Worm (Caenorhabditis elegans) whole organism, young adult: ENCODE data around the gene nspb-5.

Source experiments
- B0035.1 ChIP-seq: sonication (generic microtip); optimal IDR thresholded peaks from 2 replicates; lab custom pipeline; 2016; ENCODE audit warnings: missing genetic modification characterization, mild to moderate bottlenecking, missing compliant biosample characterization, missing genotype, missing genetic modification reagents
- B0336.3 ChIP-seq: fragments of 200-800 bp; sonication (Bioruptor generic); IDR thresholded peaks from 2 replicates; pipeline ENCODE4 v1.3.6; 2022; ENCODE audit warnings: missing genetic modification characterization, missing compliant biosample characterization
- D2030.7 ChIP-seq: fragments of 200-800 bp; sonication (Bioruptor generic); IDR thresholded peaks from 2 replicates; pipeline ENCODE4 v1.3.6; 2022; ENCODE audit warnings: missing genetic modification reagents, missing genetic modification characterization, missing compliant biosample characterization
- F10E7.11 ChIP-seq: sonication (generic microtip); optimal IDR thresholded peaks from 2 replicates; lab custom pipeline; 2017; ENCODE audit warnings: mild to moderate bottlenecking, missing genetic modification characterization, moderate library complexity, missing compliant biosample characterization
- F37B4.10 ChIP-seq: fragments of 200-800 bp; sonication (Bioruptor generic); IDR thresholded peaks from 2 replicates; pipeline ENCODE4 v1.3.6; 2022; ENCODE audit warnings: missing genetic modification characterization, missing compliant biosample characterization
- F49E8.2 ChIP-seq: sonication (generic microtip); optimal IDR thresholded peaks from 3 replicates; lab custom pipeline; 2017; ENCODE audit warnings: missing genetic modification characterization, mild to moderate bottlenecking, missing compliant biosample characterization, antibody characterized with exemption, moderate library complexity; ENCODE audit not compliant: insufficient read depth
- T07F8.4 ChIP-seq: sonication (generic microtip); optimal IDR thresholded peaks from 2 replicates; lab custom pipeline; 2016; ENCODE audit warnings: mild to moderate bottlenecking, missing genetic modification characterization, moderate library complexity, missing compliant biosample characterization
- Y56A3A.18 ChIP-seq: fragments of 200-800 bp; sonication (Bioruptor generic); IDR thresholded peaks from 2 replicates; pipeline ENCODE4 v1.3.6; 2022; ENCODE audit warnings: missing genetic modification reagents, missing genetic modification characterization, missing compliant biosample characterization
- Y67H2A.10 ChIP-seq: fragments of 200-800 bp; sonication (Bioruptor generic); conservative IDR thresholded peaks from 2 replicates; pipeline ENCODE4 v1.3.6; 2022; ENCODE audit warnings: missing genetic modification reagents, missing genetic modification characterization, missing compliant biosample characterization
- Y95B8A.8 ChIP-seq: fragments of 200-800 bp; sonication (Bioruptor generic); IDR thresholded peaks from 2 replicates; pipeline ENCODE4 v1.3.6; 2022; ENCODE audit warnings: missing genetic modification reagents, missing genetic modification characterization, missing compliant biosample characterization
- atf-7 ChIP-seq: sonication (generic microtip); optimal IDR thresholded peaks from 2 replicates; lab custom pipeline; 2017; ENCODE audit warnings: mild to moderate bottlenecking, missing genetic modification characterization, missing compliant biosample characterization
- attf-5 ChIP-seq: fragments of 200-800 bp; sonication (Bioruptor generic); optimal IDR thresholded peaks from 2 replicates; lab custom pipeline; 2018; ENCODE audit warnings: mild to moderate bottlenecking, missing genetic modification characterization, missing compliant biosample characterization
- attf-6 ChIP-seq: fragments of 200-800 bp; sonication (Bioruptor generic); IDR thresholded peaks from 2 replicates; pipeline ENCODE4 v1.3.6; 2022; ENCODE audit warnings: missing genetic modification reagents, missing genetic modification characterization, missing compliant biosample characterization
- bed-2 ChIP-seq: fragments of 200-800 bp; sonication (Bioruptor generic); IDR thresholded peaks from 2 replicates; pipeline ENCODE4 v1.3.6; 2022; ENCODE audit warnings: missing genetic modification reagents, missing genetic modification characterization, missing compliant biosample characterization
- ccch-3 ChIP-seq: fragments of 200-800 bp; sonication (Bioruptor generic); optimal IDR thresholded peaks from 2 replicates; lab custom pipeline; 2018; ENCODE audit warnings: mild to moderate bottlenecking, missing genetic modification characterization, missing compliant biosample characterization
- cebp-1 ChIP-seq, 2 experiments: fragments of 200-800 bp in 1 of 2; sonication (Bioruptor generic) in 1 of 2; sonication (generic microtip) in 1 of 2; IDR thresholded peaks in 1 of 2; optimal IDR thresholded peaks in 1 of 2; 2 replicates each; pipeline versions ENCODE4 v1.3.6 to Lab custom; 2017 to 2022; ENCODE audit warnings: missing compliant biosample characterization in 2 of 2, missing genetic modification characterization in 2 of 2, mild to moderate bottlenecking in 1 of 2, missing genetic modification reagents in 1 of 2, moderate library complexity in 1 of 2
- cebp-2 ChIP-seq: fragments of 200-800 bp; sonication (Bioruptor generic); IDR thresholded peaks from 2 replicates; pipeline ENCODE4 v1.3.6; 2022; ENCODE audit warnings: missing genetic modification characterization, missing compliant biosample characterization
- ceh-27 ChIP-seq: fragments of 200-800 bp; sonication (Bioruptor generic); optimal IDR thresholded peaks from 2 replicates; lab custom pipeline; 2018; ENCODE audit warnings: mild to moderate bottlenecking, missing genetic modification characterization, moderate library complexity, missing compliant biosample characterization
- ceh-58 ChIP-seq: fragments of 200-800 bp; sonication (Bioruptor generic); IDR thresholded peaks from 2 replicates; pipeline ENCODE4 v1.3.6; 2022; ENCODE audit warnings: missing genetic modification characterization, missing compliant biosample characterization
- ceh-79 ChIP-seq: sonication (generic microtip); optimal IDR thresholded peaks from 2 replicates; lab custom pipeline; 2017; ENCODE audit warnings: mild to moderate bottlenecking, missing genetic modification characterization, missing compliant biosample characterization
- fkh-3 ChIP-seq: sonication (generic microtip); optimal IDR thresholded peaks from 2 replicates; lab custom pipeline; 2016; ENCODE audit warnings: mild to moderate bottlenecking, missing genetic modification characterization, missing compliant biosample characterization
- hlh-26 ChIP-seq: fragments of 200-800 bp; sonication (Bioruptor generic); conservative IDR thresholded peaks from 2 replicates; pipeline ENCODE4 v1.3.6; 2022; ENCODE audit warnings: missing genetic modification reagents, missing genetic modification characterization, missing compliant biosample characterization
- hmg-1.2 ChIP-seq: fragments of 200-800 bp; sonication (Bioruptor generic); IDR thresholded peaks from 2 replicates; pipeline ENCODE4 v1.3.6; 2022; ENCODE audit warnings: missing genetic modification reagents, missing genetic modification characterization, missing compliant biosample characterization
- lin-54 ChIP-seq: fragments of 200-800 bp; sonication (Bioruptor generic); optimal IDR thresholded peaks from 2 replicates; lab custom pipeline; 2018; ENCODE audit warnings: mild to moderate bottlenecking, missing genetic modification characterization, missing compliant biosample characterization
- lsl-1 ChIP-seq: fragments of 200-800 bp; sonication (Bioruptor generic); optimal IDR thresholded peaks from 2 replicates; lab custom pipeline; 2018; ENCODE audit warnings: mild to moderate bottlenecking, missing genetic modification characterization, moderate library complexity, missing compliant biosample characterization
- lsy-27 ChIP-seq: sonication (generic microtip); optimal IDR thresholded peaks from 2 replicates; lab custom pipeline; 2017; ENCODE audit warnings: missing genetic modification characterization, mild to moderate bottlenecking, missing compliant biosample characterization, antibody characterized with exemption, missing genotype, borderline replicate concordance; ENCODE audit not compliant: insufficient read depth
- madf-3 ChIP-seq: fragments of 200-800 bp; sonication (Bioruptor generic); IDR thresholded peaks from 2 replicates; pipeline ENCODE4 v1.3.6; 2022; ENCODE audit warnings: missing genetic modification reagents, missing genetic modification characterization, missing compliant biosample characterization
- madf-8 ChIP-seq: fragments of 200-800 bp; sonication (Bioruptor generic); conservative IDR thresholded peaks from 2 replicates; pipeline ENCODE4 v1.3.6; 2022; ENCODE audit warnings: missing genetic modification reagents, missing genetic modification characterization, missing compliant biosample characterization
- mcd-1 ChIP-seq: fragments of 200-800 bp; sonication (Bioruptor generic); IDR thresholded peaks from 2 replicates; pipeline ENCODE4 v1.3.6; 2022; ENCODE audit warnings: missing genetic modification reagents, missing genetic modification characterization, missing compliant biosample characterization
- nfya-1 ChIP-seq: sonication (generic microtip); optimal IDR thresholded peaks from 2 replicates; lab custom pipeline; 2017; ENCODE audit warnings: antibody characterized with exemption, missing compliant biosample characterization, missing genetic modification characterization, borderline replicate concordance; ENCODE audit not compliant: insufficient read depth
- nhr-80 ChIP-seq: sonication (generic microtip); optimal IDR thresholded peaks from 2 replicates; lab custom pipeline; 2016; ENCODE audit warnings: missing genetic modification characterization, missing compliant biosample characterization
- nhr-90 ChIP-seq: sonication (generic microtip); optimal IDR thresholded peaks from 2 replicates; lab custom pipeline; 2016; ENCODE audit warnings: missing genotype, mild to moderate bottlenecking, missing genetic modification characterization, missing compliant biosample characterization
- rec-8 ChIP-seq, 2 experiments: sonication (generic microtip); optimal IDR thresholded peaks; 2 replicates each; lab custom pipeline; 2016; ENCODE audit warnings: mild to moderate bottlenecking in 2 of 2, missing genetic modification characterization in 2 of 2, missing genetic modification reagents in 2 of 2, missing genotype in 2 of 2, missing biosample characterization in 1 of 2, missing compliant biosample characterization in 1 of 2, moderate library complexity in 1 of 2
- rpc-1 ChIP-seq, 2 experiments: fragments of 150-350 bp in 1 of 2; sonication (generic microtip) in 1 of 2; optimal IDR thresholded peaks; 2 replicates each; lab custom pipeline; 2014 to 2018; ENCODE audit warnings: missing biosample characterization in 1 of 2, missing genetic modification characterization in 1 of 2, missing genetic modification reagents in 1 of 2, missing genotype in 1 of 2
- sea-2 ChIP-seq: fragments of 200-800 bp; sonication (Bioruptor generic); IDR thresholded peaks from 2 replicates; pipeline ENCODE4 v1.3.6; 2022; ENCODE audit warnings: missing genetic modification characterization, missing compliant biosample characterization
- snpc-1.3 ChIP-seq: sonication (generic microtip); optimal IDR thresholded peaks from 2 replicates; lab custom pipeline; 2017; ENCODE audit warnings: missing genetic modification characterization, mild to moderate bottlenecking, missing compliant biosample characterization, antibody characterized with exemption, moderate library complexity, missing genotype, missing genetic modification reagents; ENCODE audit not compliant: insufficient read depth
- snpc-4 ChIP-seq, 5 experiments: fragments of 150-350 bp in 1 of 5; sonication (generic microtip) in 4 of 5; optimal IDR thresholded peaks; 2 replicates each; lab custom pipeline; 2014 to 2018; ENCODE audit warnings: missing genetic modification characterization in 5 of 5, missing biosample characterization in 3 of 5, antibody characterized with exemption in 2 of 5, mild to moderate bottlenecking in 2 of 5, missing compliant biosample characterization in 2 of 5, missing genotype in 2 of 5, moderate library complexity in 2 of 5, missing genetic modification reagents in 1 of 5
- sptf-2 ChIP-seq: fragments of 200-800 bp; sonication (Bioruptor generic); optimal IDR thresholded peaks from 2 replicates; lab custom pipeline; 2018; ENCODE audit warnings: mild to moderate bottlenecking, missing genetic modification characterization, missing compliant biosample characterization
- tbp1 ChIP-seq: fragments of 200-800 bp; sonication (Bioruptor generic); optimal IDR thresholded peaks from 2 replicates; lab custom pipeline; 2018; ENCODE audit warnings: mild to moderate bottlenecking, missing genetic modification characterization, missing compliant biosample characterization
- unc-62 ChIP-seq: fragments of 150-350 bp; optimal IDR thresholded peaks from 2 replicates; lab custom pipeline; 2014; ENCODE audit warnings: missing biosample characterization, missing genetic modification reagents, missing genetic modification characterization
- xnd-1 ChIP-seq: sonication (generic microtip); optimal IDR thresholded peaks from 2 replicates; lab custom pipeline; 2016; ENCODE audit warnings: missing genotype, missing genetic modification reagents, missing genetic modification characterization, missing compliant biosample characterization

The nspb-5 gene

DNA sequence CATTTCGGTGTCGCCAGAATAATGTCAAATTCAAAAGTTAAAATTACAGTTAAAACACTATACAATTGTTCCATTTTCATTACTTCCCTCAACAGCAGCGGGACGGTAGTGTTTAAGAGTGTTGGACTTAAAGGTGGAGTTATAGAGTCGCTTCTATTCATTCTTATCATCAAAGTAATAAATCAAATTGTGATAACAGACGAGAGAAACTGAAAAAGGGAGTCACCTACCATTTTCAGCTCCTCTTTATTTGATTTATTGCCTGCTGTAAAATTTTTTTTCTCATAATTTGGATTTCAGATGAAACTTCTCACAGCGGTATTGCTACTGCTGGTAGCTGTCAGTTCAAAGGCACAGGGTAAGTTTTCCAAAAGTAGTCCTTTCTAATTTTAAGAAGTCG, 41.0 kb downstream of the nspb-5 start, which contains the start of gene C01B10.6:
Gene C01B10.6, plus strand, starts transcription at position 301 of the 400 bp plus-strand sequence.
- TF ChIP-seq Y95B8A.8 (GFP tag; lab: Robert Waterston, UW) (no peak), ccch-3 (no peak), hlh-26 (GFP tag; lab: Robert Waterston, UW) (no peak), sea-2 (GFP tag; lab: Robert Waterston, UW) (no peak), lsy-27 (tag; lab: Kevin White, UChicago) (no peak), F37B4.10 (GFP tag; lab: Robert Waterston, UW) (no peak), B0035.1 (tag; lab: Kevin White, UChicago) (no peak), atf-7 (tag; lab: Kevin White, UChicago) (no peak), lsl-1 (no peak), snpc-4 (GFP tag; optimal IDR thresholded peaks at IDR 0.05; lab: Kevin White, UChicago) (no peak), snpc-4 (tag; optimal IDR thresholded peaks at IDR 0.05; lab: Kevin White, UChicago) (no peak), unc-62 (GFP tag; lab: Kevin White, UChicago) (no peak), F49E8.2 (tag; lab: Kevin White, UChicago) (no peak), sptf-2 (GFP tag; lab: Kevin White, UChicago) (no peak), fkh-3 (tag; lab: Kevin White, UChicago) (no peak)

DNA sequence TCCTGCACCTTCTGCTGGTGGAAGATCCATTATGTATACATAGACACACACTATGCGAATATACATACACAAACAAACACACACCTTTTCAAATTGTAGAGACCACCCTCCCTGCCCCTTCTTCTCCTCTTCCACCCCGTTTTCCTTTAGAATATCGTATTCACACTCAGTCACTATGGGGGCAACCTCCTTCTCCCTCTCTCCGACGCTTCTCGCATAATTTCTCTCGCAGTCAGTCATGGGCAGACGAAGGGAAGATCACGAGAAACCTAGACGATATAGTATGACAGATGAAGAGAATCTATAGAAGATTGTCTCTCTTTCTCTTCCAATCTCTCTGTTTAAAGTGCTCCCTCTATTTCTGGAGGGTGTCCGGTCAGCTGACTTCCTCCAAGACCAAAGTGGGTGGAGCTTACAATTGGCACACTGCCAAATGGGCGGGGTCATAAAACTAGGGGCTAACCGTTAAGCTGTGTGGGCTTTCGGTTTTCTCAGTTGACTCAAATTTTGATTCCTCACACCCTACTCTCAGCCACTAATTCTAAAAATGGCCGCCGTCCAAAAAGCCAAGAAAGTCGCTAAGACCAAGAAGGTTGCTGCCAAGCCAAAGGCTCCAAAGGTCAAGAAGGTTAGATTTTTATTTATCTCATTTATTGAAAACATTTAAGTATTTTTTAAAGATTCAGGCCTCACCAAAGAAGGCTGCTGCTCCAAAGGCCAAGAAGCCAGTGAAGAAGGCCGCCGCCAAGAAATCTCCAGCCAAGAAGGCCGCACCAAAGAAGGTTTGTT, 47.2 kb downstream of the nspb-5 start, which contains the start of gene hil-7:
Gene hil-7, plus strand, starts transcription at position 446 of the 789 bp plus-strand sequence.
- no peak for TF ChIP-seq D2030.7 (GFP tag; lab: Robert Waterston, UW)
- no peak for TF ChIP-seq bed-2 (GFP tag; lab: Robert Waterston, UW)
- TF ChIP-seq attf-5 (GFP tag; lab: Kevin White, UChicago) = peak; percentile 17
- peak; percentile 48; the same call in 1 of the 2 replicates for TF ChIP-seq hmg-1.2
- TF ChIP-seq cebp-1 (GFP tag; IDR thresholded peaks at IDR 0.05; lab: Robert Waterston, UW) = no peak
- TF ChIP-seq cebp-1 (tag; optimal IDR thresholded peaks at IDR 0.05; lab: Kevin White, UChicago) = no peak
- no peak for TF ChIP-seq nhr-80 (tag; lab: Kevin White, UChicago)
- TF ChIP-seq B0336.3 (GFP tag; lab: Robert Waterston, UW) = peak; percentile 54; the same call in 1 of the 2 replicates
- TF ChIP-seq rec-8 (tag; optimal IDR thresholded peaks at IDR 0.05; lab: Kevin White, UChicago) = no peak
- TF ChIP-seq attf-6 = no peak
- no peak for TF ChIP-seq ceh-79
- no peak for TF ChIP-seq madf-8 (GFP tag; lab: Robert Waterston, UW)
- no peak for TF ChIP-seq rpc-1 (optimal IDR thresholded peaks at IDR 0.05; lab: Kevin White, UChicago)
- TF ChIP-seq rpc-1 (tag; optimal IDR thresholded peaks at IDR 0.05; lab: Kevin White, UChicago) = no peak
- TF ChIP-seq Y56A3A.18 (GFP tag; lab: Robert Waterston, UW) = no peak
- no peak for TF ChIP-seq nhr-90 (tag; lab: Kevin White, UChicago)
- TF ChIP-seq ccch-3 = no peak
- peak; percentile 43 for TF ChIP-seq ceh-27 (GFP tag; lab: Kevin White, UChicago)
- peak; percentile 28; the same call in 1 of the 2 replicates for TF ChIP-seq mcd-1 (GFP tag; lab: Robert Waterston, UW)
- TF ChIP-seq tbp1 (GFP tag; lab: Kevin White, UChicago) = no peak
- TF ChIP-seq cebp-2 (GFP tag; lab: Robert Waterston, UW) = no peak
- TF ChIP-seq nfya-1 (tag; lab: Kevin White, UChicago) = no peak
- no peak for TF ChIP-seq madf-3 (GFP tag; lab: Robert Waterston, UW)
- TF ChIP-seq ceh-58 = no peak
- TF ChIP-seq F10E7.11 (tag; lab: Kevin White, UChicago) = no peak
- no peak for TF ChIP-seq lin-54
- no peak for TF ChIP-seq xnd-1 (tag; lab: Kevin White, UChicago)
- no peak for TF ChIP-seq T07F8.4 (tag; lab: Kevin White, UChicago)
- no peak for TF ChIP-seq Y67H2A.10 (GFP tag; lab: Robert Waterston, UW)
- TF ChIP-seq snpc-1.3 (tag; lab: Kevin White, UChicago) = no peak
- no peak for TF ChIP-seq fkh-3 (tag; lab: Kevin White, UChicago)
